Fruit fly (Drosophila melanogaster) whole organism, adult: ENCODE data around the gene ppl.

Experiments used
- CG11617 ChIP-seq: fragments of 200-800 bp; sonication (Bioruptor generic); optimal IDR thresholded peaks from 2 replicates; lab custom pipeline; 2017; ENCODE audit warnings: mild to moderate bottlenecking, missing biosample characterization, missing genetic modification reagents, missing genetic modification characterization
- CG12768 ChIP-seq: fragments of 200-800 bp; sonication (Bioruptor generic); optimal IDR thresholded peaks from 2 replicates; lab custom pipeline; 2017; ENCODE audit warnings: missing biosample characterization, missing genetic modification characterization, mild to moderate bottlenecking, moderate library complexity, missing genetic modification reagents
- CG14711 ChIP-seq: fragments of 200-800 bp; sonication (Bioruptor generic); optimal IDR thresholded peaks from 2 replicates; lab custom pipeline; 2018; ENCODE audit warnings: missing biosample characterization, mild to moderate bottlenecking, missing genetic modification characterization, moderate library complexity
- CG1620 ChIP-seq: fragments of 200-800 bp; sonication (Bioruptor generic); optimal IDR thresholded peaks from 2 replicates; lab custom pipeline; 2016; ENCODE audit warnings: missing biosample characterization, missing genetic modification characterization
- CG33017 ChIP-seq: fragments of 200-800 bp; sonication (Bioruptor generic); optimal IDR thresholded peaks from 2 replicates; lab custom pipeline; 2018; ENCODE audit warnings: missing biosample characterization, mild to moderate bottlenecking, missing genetic modification characterization, moderate library complexity
- CG5204 ChIP-seq: fragments of 200-800 bp; sonication (Bioruptor generic); optimal IDR thresholded peaks from 2 replicates; lab custom pipeline; 2016; ENCODE audit warnings: missing biosample characterization, missing genetic modification characterization
- CG7045 ChIP-seq: fragments of 200-800 bp; sonication (Bioruptor generic); optimal IDR thresholded peaks from 2 replicates; lab custom pipeline; 2017; ENCODE audit warnings: missing biosample characterization, mild to moderate bottlenecking, missing genetic modification characterization
- CG7101 ChIP-seq: fragments of 200-800 bp; sonication (Bioruptor generic); optimal IDR thresholded peaks from 2 replicates; lab custom pipeline; 2018; ENCODE audit warnings: missing biosample characterization, mild to moderate bottlenecking, missing genetic modification characterization, moderate library complexity
- Clk ChIP-seq: fragments of 200-800 bp; sonication (Bioruptor generic); optimal IDR thresholded peaks from 2 replicates; lab custom pipeline; 2017; ENCODE audit warnings: missing biosample characterization, missing genetic modification characterization
- Crg-1 ChIP-seq: fragments of 200-800 bp; sonication (Bioruptor generic); optimal IDR thresholded peaks from 2 replicates; lab custom pipeline; 2016; ENCODE audit warnings: missing biosample characterization, missing genetic modification characterization
- Hr96 ChIP-seq: fragments of 200-800 bp; sonication (Bioruptor generic); optimal IDR thresholded peaks from 2 replicates; lab custom pipeline; 2016; ENCODE audit warnings: missing biosample characterization, missing genetic modification characterization
- Mnt ChIP-seq: fragments of 200-800 bp; sonication (Bioruptor generic); optimal IDR thresholded peaks from 2 replicates; lab custom pipeline; 2016; ENCODE audit warnings: missing biosample characterization, mild to moderate bottlenecking, missing genetic modification characterization
- bab1 ChIP-seq: fragments of 200-800 bp; sonication (Bioruptor generic); optimal IDR thresholded peaks from 3 replicates; lab custom pipeline; 2019; ENCODE audit warnings: missing biosample characterization, mild to moderate bottlenecking, missing genetic modification characterization, moderate library complexity
- cic ChIP-seq: fragments of 200-800 bp; sonication (Bioruptor generic); optimal IDR thresholded peaks from 2 replicates; lab custom pipeline; 2017; ENCODE audit warnings: missing biosample characterization, mild to moderate bottlenecking, missing genetic modification characterization, moderate library complexity
- cnc ChIP-seq, 2 experiments: fragments of >200 bp; optimal IDR thresholded peaks; 2 replicates each; lab custom pipeline; 2017
- kay ChIP-seq: fragments of 200-800 bp; sonication (Bioruptor generic); peaks from one replicate; lab custom pipeline; 2016; ENCODE audit warnings: missing biosample characterization, missing genetic modification characterization, borderline replicate concordance
- ovo ChIP-seq: fragments of 200-800 bp; sonication (Bioruptor generic); optimal IDR thresholded peaks from 2 replicates; lab custom pipeline; 2016; ENCODE audit warnings: missing biosample characterization, missing genetic modification characterization
- pad ChIP-seq: fragments of 200-800 bp; sonication (Bioruptor generic); optimal IDR thresholded peaks from 3 replicates; lab custom pipeline; 2017; ENCODE audit warnings: missing biosample characterization, missing genetic modification characterization, mild to moderate bottlenecking, moderate library complexity, missing genetic modification reagents
- tj ChIP-seq: fragments of 200-800 bp; sonication (Bioruptor generic); optimal IDR thresholded peaks from 3 replicates; lab custom pipeline; 2017; ENCODE audit warnings: missing biosample characterization, mild to moderate bottlenecking, missing genetic modification characterization, moderate library complexity
- toe ChIP-seq: fragments of 200-800 bp; sonication (Bioruptor generic); optimal IDR thresholded peaks from 2 replicates; lab custom pipeline; 2016; ENCODE audit warnings: missing biosample characterization, missing genetic modification characterization

The ppl gene

dm6 chr3L:21299203-21299602 lies 17.9 kb upstream of the ppl start:
- TF ChIP-seq CG11617 (GFP tag; lab: Kevin White, UChicago) (no peak), pad (no peak), kay (GFP tag; lab: Kevin White, UChicago) (no peak), Mnt (GFP tag; lab: Kevin White, UChicago) (no peak), cic (no peak), CG33017 (tag; lab: Kevin White, UChicago) (no peak), toe (no peak), CG7045 (GFP tag; lab: Kevin White, UChicago) (no peak), ovo (GFP tag; lab: Kevin White, UChicago) (no peak), Clk (GFP tag; lab: Kevin White, UChicago) (no peak), bab1 (GFP tag; lab: Kevin White, UChicago) (no peak), CG12768 (GFP tag; lab: Kevin White, UChicago) (no peak)

- TF ChIP-seq pad (no peak), Hr96 (GFP tag; lab: Kevin White, UChicago) (no peak), cic (no peak), Crg-1 (GFP tag; lab: Kevin White, UChicago) (no peak), cnc (optimal IDR thresholded peaks at IDR 0.05; lab: Kevin White, UChicago) (no peak), Clk (GFP tag; lab: Kevin White, UChicago) (no peak), bab1 (GFP tag; lab: Kevin White, UChicago) (no peak)
These were observed 17.1 kb upstream of the ppl start, which contains the start of gene CG43702 for dm6 chr3L:21298375-21298774. CG43702 (plus strand) TSS chr3L:21298675.

- TF ChIP-seq kay (GFP tag; lab: Kevin White, UChicago), result no peak
These were observed 16.4 kb upstream of the ppl start, which contains the start of gene Edg78E for dm6 chr3L:21297703-21298102. Edg78E (minus strand) TSS chr3L:21297803.

- TF ChIP-seq ovo (GFP tag; lab: Kevin White, UChicago) (no peak), cic (no peak), CG7045 (GFP tag; lab: Kevin White, UChicago) (no peak), cnc (optimal IDR thresholded peaks at IDR 0.05; lab: Kevin White, UChicago) (no peak), Hr96 (GFP tag; lab: Kevin White, UChicago) (no peak), toe (no peak), Mnt (GFP tag; lab: Kevin White, UChicago) (no peak), CG5204 (GFP tag; lab: Kevin White, UChicago) (no peak), kay (GFP tag; lab: Kevin White, UChicago) (no peak), Crg-1 (GFP tag; lab: Kevin White, UChicago) (no peak), CG12768 (GFP tag; lab: Kevin White, UChicago) (no peak), CG33017 (tag; lab: Kevin White, UChicago) (no peak), CG7101 (no peak)
These were observed 12.9 kb upstream of the ppl start, which contains the start of gene Cpr78Cb for dm6 chr3L:21294202-21294601. Cpr78Cb (plus strand) TSS chr3L:21294492.

dm6 chr3L:21292700-21293099 lies 11.4 kb upstream of the ppl start, which contains the start of gene Cpr78Ca:
Cpr78Ca (minus strand) TSS chr3L:21292800.
- TF ChIP-seq Hr96 (GFP tag; lab: Kevin White, UChicago), result no peak
- no peak for TF ChIP-seq CG7045 (GFP tag; lab: Kevin White, UChicago)
- no peak for TF ChIP-seq CG5204 (GFP tag; lab: Kevin White, UChicago)
- no peak for TF ChIP-seq CG7101
- TF ChIP-seq kay (GFP tag; lab: Kevin White, UChicago), result no peak
- no peak for TF ChIP-seq cnc (optimal IDR thresholded peaks at IDR 0.05; lab: Kevin White, UChicago)
- TF ChIP-seq Crg-1 (GFP tag; lab: Kevin White, UChicago), result no peak
- TF ChIP-seq Mnt (GFP tag; lab: Kevin White, UChicago), result no peak
- TF ChIP-seq ovo (GFP tag; lab: Kevin White, UChicago), result no peak
- no peak for TF ChIP-seq CG33017 (tag; lab: Kevin White, UChicago)
- no peak for TF ChIP-seq bab1 (GFP tag; lab: Kevin White, UChicago)
- TF ChIP-seq toe, result no peak
- TF ChIP-seq CG11617 (GFP tag; lab: Kevin White, UChicago), result no peak
- TF ChIP-seq CG1620 (GFP tag; lab: Kevin White, UChicago), result no peak

- TF ChIP-seq CG11617 (GFP tag; lab: Kevin White, UChicago) (no peak), cic (no peak), tj (GFP tag; lab: Kevin White, UChicago) (no peak), Clk (GFP tag; lab: Kevin White, UChicago) (no peak), CG12768 (GFP tag; lab: Kevin White, UChicago) (no peak), pad (no peak), Crg-1 (GFP tag; lab: Kevin White, UChicago) (no peak), Mnt (GFP tag; lab: Kevin White, UChicago) (no peak), CG7101 (no peak), CG14711 (no peak), kay (GFP tag; lab: Kevin White, UChicago) (no peak), CG5204 (GFP tag; lab: Kevin White, UChicago) (no peak), Hr96 (GFP tag; lab: Kevin White, UChicago) (no peak), ovo (GFP tag; lab: Kevin White, UChicago) (no peak), toe (no peak), CG33017 (tag; lab: Kevin White, UChicago) (no peak), CG7045 (GFP tag; lab: Kevin White, UChicago) (no peak), bab1 (GFP tag; lab: Kevin White, UChicago) (no peak)
These were observed 9.7 kb upstream of the ppl start for dm6 chr3L:21291055-21291454.

dm6 chr3L:21290336-21290735 lies 9.0 kb upstream of the ppl start:
- no peak for TF ChIP-seq ovo (GFP tag; lab: Kevin White, UChicago)
- TF ChIP-seq Hr96 (GFP tag; lab: Kevin White, UChicago), result no peak
- TF ChIP-seq toe, result no peak
- TF ChIP-seq pad, result no peak
- TF ChIP-seq CG14711, result no peak
- TF ChIP-seq kay (GFP tag; lab: Kevin White, UChicago), result no peak
- TF ChIP-seq cic, result no peak
- TF ChIP-seq CG1620 (GFP tag; lab: Kevin White, UChicago), result no peak
- no peak for TF ChIP-seq cnc (optimal IDR thresholded peaks at IDR 0.05; lab: Kevin White, UChicago)
- TF ChIP-seq CG5204 (GFP tag; lab: Kevin White, UChicago), result no peak
- no peak for TF ChIP-seq CG33017 (tag; lab: Kevin White, UChicago)
- no peak for TF ChIP-seq Clk (GFP tag; lab: Kevin White, UChicago)
- TF ChIP-seq Crg-1 (GFP tag; lab: Kevin White, UChicago), result no peak
- TF ChIP-seq CG12768 (GFP tag; lab: Kevin White, UChicago), result no peak
- no peak for TF ChIP-seq CG7101
- TF ChIP-seq bab1 (GFP tag; lab: Kevin White, UChicago), result no peak
- TF ChIP-seq CG7045 (GFP tag; lab: Kevin White, UChicago), result no peak
